Fruit fly (Drosophila melanogaster): ENCODE data around the gene M1BP.

M1BP gene

dm6 chr3R:8725179-8725578 is 6.3 kb downstream of the M1BP start, which contains the start of gene ouib:
TSS of gene ouib (plus strand) at chr3R:8725479.
- no peak for TF ChIP-seq Myc (optimal IDR thresholded peaks at IDR 0.05)
- TF ChIP-seq dl (GFP tag; optimal IDR thresholded peaks at IDR 0.05; ENCODE audit: insufficient read depth in 1 of 2, partially characterized antibody in 2 of 2): no peak
- TF ChIP-seq sv (GFP tag; optimal IDR thresholded peaks at IDR 0.05): no peak
- no peak for TF ChIP-seq CG32264 (GFP tag; optimal IDR thresholded peaks at IDR 0.05)
- no peak for TF ChIP-seq sage (GFP tag; optimal IDR thresholded peaks at IDR 0.05)
- no peak for TF ChIP-seq N (GFP tag; optimal IDR thresholded peaks at IDR 0.05)
- TF ChIP-seq brk (GFP tag; optimal IDR thresholded peaks at IDR 0.05): no peak
- TF ChIP-seq Hnf4 (GFP tag; optimal IDR thresholded peaks at IDR 0.05): no peak
- no peak for TF ChIP-seq dsf (GFP tag; optimal IDR thresholded peaks at IDR 0.05; ENCODE audit: borderline replicate concordance)
- TF ChIP-seq Dfd (GFP tag; optimal IDR thresholded peaks at IDR 0.05): no peak
- no peak for TF ChIP-seq Jra (GFP tag; optimal IDR thresholded peaks at IDR 0.05)
- TF ChIP-seq Abd-B (GFP tag; optimal IDR thresholded peaks at IDR 0.05): no peak
- no peak for TF ChIP-seq CrebA (GFP tag; optimal IDR thresholded peaks at IDR 0.05; ENCODE audit: borderline replicate concordance)
- no peak for TF ChIP-seq h (GFP tag; optimal IDR thresholded peaks at IDR 0.05)

dm6 chr3R:8722962-8723548 is 8.4 kb downstream of the M1BP start, which contains the start of gene nom:
TSS of gene nom (plus strand) at chr3R:8723174.
- TF ChIP-seq Rel (GFP tag; optimal IDR thresholded peaks at IDR 0.05) (no peak), Rel (tag; optimal IDR thresholded peaks at IDR 0.05) (peak; percentile 77), Hr83 (GFP tag; optimal IDR thresholded peaks at IDR 0.05; ENCODE audit: poor library complexity, severe bottlenecking) (no peak)

dm6 chr3R:8721071-8721470 is 10.4 kb downstream of the M1BP start, which contains the start of gene CG8136:
TSS of gene CG8136 (plus strand) at chr3R:8721371.
- TF ChIP-seq Dfd (GFP tag; optimal IDR thresholded peaks at IDR 0.05): no peak

dm6 chr3R:8718898-8719297 is 12.6 kb downstream of the M1BP start, which contains the start of gene CG11760:
TSS of gene CG11760 (plus strand) at chr3R:8719198.
- no peak for TF ChIP-seq Mio (GFP tag; optimal IDR thresholded peaks at IDR 0.05)

- TF ChIP-seq Dif (GFP tag; optimal IDR thresholded peaks at IDR 0.05; ENCODE audit: partially characterized antibody) (no peak), fru (GFP tag; optimal IDR thresholded peaks at IDR 0.05) (no peak), Rel (GFP tag; optimal IDR thresholded peaks at IDR 0.05) (no peak), Rel (tag; optimal IDR thresholded peaks at IDR 0.05) (peak; percentile 25)
These were observed 13.1 kb downstream of the M1BP start, which contains the start of gene Cks85A for dm6 chr3R:8718356-8718755. TSS of gene Cks85A (minus strand) at chr3R:8718456.

dm6 chr3R:8716551-8716879 is 15.0 kb downstream of the M1BP start:
- TF ChIP-seq OdsH (GFP tag; optimal IDR thresholded peaks at IDR 0.05) (peak; percentile 6), br (GFP tag; optimal IDR thresholded peaks at IDR 0.05) (no peak), ey (GFP tag; optimal IDR thresholded peaks at IDR 0.05) (peak; percentile 10), CG9705 (GFP tag; optimal IDR thresholded peaks at IDR 0.05) (no peak), Jra (GFP tag; optimal IDR thresholded peaks at IDR 0.05) (no peak), CrebA (GFP tag; optimal IDR thresholded peaks at IDR 0.05; ENCODE audit: borderline replicate concordance) (no peak)

- TF ChIP-seq Myc (optimal IDR thresholded peaks at IDR 0.05) (no peak), Rel (GFP tag; optimal IDR thresholded peaks at IDR 0.05) (no peak), Rel (tag; optimal IDR thresholded peaks at IDR 0.05) (peak; percentile 58), Abd-B (GFP tag; optimal IDR thresholded peaks at IDR 0.05) (no peak), CrebA (GFP tag; optimal IDR thresholded peaks at IDR 0.05; ENCODE audit: borderline replicate concordance) (no peak), psq (GFP tag; optimal IDR thresholded peaks at IDR 0.05) (peak; percentile 2), sage (GFP tag; optimal IDR thresholded peaks at IDR 0.05) (no peak), fru (GFP tag; optimal IDR thresholded peaks at IDR 0.05) (no peak), Hr83 (GFP tag; optimal IDR thresholded peaks at IDR 0.05; ENCODE audit: poor library complexity, severe bottlenecking) (no peak), rgr (GFP tag; optimal IDR thresholded peaks at IDR 0.05) (peak; percentile 1)
These were observed 15.5 kb downstream of the M1BP start, which contains the start of gene TMEM216 for dm6 chr3R:8715851-8716550. TSS of gene TMEM216 (plus strand) at chr3R:8716243.
